Fruit fly (Drosophila melanogaster) whole organism, pupa: ENCODE measurements around the gene GstO3.
A peak's percentile ranks its signal among the peaks of the same experiment; 100 is the strongest.

ENCODE experiments used
- CG10348 ChIP-seq: fragments of 200-800 bp; sonication (Bioruptor generic); IDR thresholded peaks from 2 replicates; pipeline ENCODE4 v1.3.6; 2022; ENCODE audit warnings: missing biosample characterization, missing genetic modification characterization
- CG12605 ChIP-seq: fragments of 200-800 bp; sonication (Bioruptor generic); IDR thresholded peaks from 2 replicates; pipeline ENCODE4 v1.3.6; 2022; ENCODE audit warnings: missing biosample characterization, missing genetic modification characterization
- CG13204 ChIP-seq: fragments of 200-800 bp; sonication (Bioruptor generic); optimal IDR thresholded peaks from 2 replicates; lab custom pipeline; 2018; ENCODE audit warnings: missing biosample characterization, mild to moderate bottlenecking, missing genetic modification characterization, moderate library complexity
- CG14655 ChIP-seq: fragments of 200-800 bp; sonication (Bioruptor generic); optimal IDR thresholded peaks from 3 replicates; lab custom pipeline; 2017; ENCODE audit warnings: mild to moderate bottlenecking, missing biosample characterization, missing genetic modification reagents, missing genetic modification characterization
- CG15710 ChIP-seq: fragments of 200-800 bp; sonication (Bioruptor generic); optimal IDR thresholded peaks from 2 replicates; lab custom pipeline; 2018; ENCODE audit warnings: missing biosample characterization, mild to moderate bottlenecking, missing genetic modification characterization, moderate library complexity
- CG17806 ChIP-seq: fragments of 200-800 bp; sonication (Bioruptor generic); optimal IDR thresholded peaks from 2 replicates; lab custom pipeline; 2018; ENCODE audit warnings: missing biosample characterization, mild to moderate bottlenecking, missing genetic modification characterization, moderate library complexity
- CG32121 ChIP-seq: fragments of 200-800 bp; sonication (Bioruptor generic); IDR thresholded peaks from 2 replicates; pipeline ENCODE4 v1.3.6; 2022; ENCODE audit warnings: missing biosample characterization, missing genetic modification characterization
- CG34367 ChIP-seq: fragments of 200-800 bp; sonication (Bioruptor generic); optimal IDR thresholded peaks from 2 replicates; lab custom pipeline; 2018; ENCODE audit warnings: missing biosample characterization, mild to moderate bottlenecking, missing genetic modification characterization
- CG4496 ChIP-seq: fragments of 200-800 bp; sonication (Bioruptor generic); IDR thresholded peaks from 3 replicates; pipeline ENCODE4 v1.3.6; 2022; ENCODE audit warnings: missing biosample characterization, missing genetic modification characterization
- CG8159 ChIP-seq: fragments of 200-800 bp; sonication (Bioruptor generic); optimal IDR thresholded peaks from 3 replicates; lab custom pipeline; 2018; ENCODE audit warnings: missing biosample characterization, mild to moderate bottlenecking, missing genetic modification characterization, moderate library complexity
- CG8301 ChIP-seq: fragments of 200-800 bp; sonication (Bioruptor generic); optimal IDR thresholded peaks from 2 replicates; lab custom pipeline; 2018; ENCODE audit warnings: missing biosample characterization, mild to moderate bottlenecking, missing genetic modification characterization
- CG9948 ChIP-seq: fragments of 200-800 bp; sonication (Bioruptor generic); optimal IDR thresholded peaks from 2 replicates; lab custom pipeline; 2018; ENCODE audit warnings: missing biosample characterization, mild to moderate bottlenecking, missing genetic modification characterization, moderate library complexity
- D1 ChIP-seq: fragments of 200-800 bp; sonication (Bioruptor generic); optimal IDR thresholded peaks from 2 replicates; lab custom pipeline; 2018; ENCODE audit warnings: missing biosample characterization, mild to moderate bottlenecking, missing genetic modification characterization, moderate library complexity
- EcR ChIP-seq: fragments of 200-800 bp; sonication (Bioruptor generic); optimal IDR thresholded peaks from 3 replicates; lab custom pipeline; 2019; ENCODE audit warnings: missing biosample characterization, missing genetic modification characterization, mild to moderate bottlenecking, moderate library complexity, missing genetic modification reagents
- Ets98B ChIP-seq: fragments of 200-800 bp; sonication (Bioruptor generic); IDR thresholded peaks from 2 replicates; pipeline ENCODE4 v1.3.6; 2022; ENCODE audit warnings: missing biosample characterization, missing genetic modification characterization
- Pif1A ChIP-seq: fragments of 200-800 bp; sonication (Bioruptor generic); optimal IDR thresholded peaks from 3 replicates; lab custom pipeline; 2016; ENCODE audit warnings: missing biosample characterization, missing genetic modification characterization
- Pif1B ChIP-seq: fragments of 200-800 bp; sonication (Bioruptor generic); optimal IDR thresholded peaks from 3 replicates; lab custom pipeline; 2016; ENCODE audit warnings: missing biosample characterization, missing genetic modification characterization
- Snoo ChIP-seq: fragments of 200-800 bp; sonication (Bioruptor generic); optimal IDR thresholded peaks from 3 replicates; lab custom pipeline; 2017; ENCODE audit warnings: missing biosample characterization, mild to moderate bottlenecking, missing genetic modification characterization, inconsistent platforms
- fd96Ca ChIP-seq: fragments of 200-800 bp; sonication (Bioruptor generic); IDR thresholded peaks from 3 replicates; pipeline ENCODE4 v1.3.6; 2022; ENCODE audit warnings: missing biosample characterization, missing genetic modification characterization
- gl ChIP-seq: fragments of 200-800 bp; sonication (Bioruptor generic); optimal IDR thresholded peaks from 2 replicates; lab custom pipeline; 2018; ENCODE audit warnings: missing biosample characterization, mild to moderate bottlenecking, missing genetic modification characterization
- rn ChIP-seq: fragments of 200-800 bp; sonication (Bioruptor generic); IDR thresholded peaks from 2 replicates; pipeline ENCODE4 v1.3.6; 2022; ENCODE audit warnings: missing biosample characterization, missing genetic modification characterization

Gene GstO3

DNA sequence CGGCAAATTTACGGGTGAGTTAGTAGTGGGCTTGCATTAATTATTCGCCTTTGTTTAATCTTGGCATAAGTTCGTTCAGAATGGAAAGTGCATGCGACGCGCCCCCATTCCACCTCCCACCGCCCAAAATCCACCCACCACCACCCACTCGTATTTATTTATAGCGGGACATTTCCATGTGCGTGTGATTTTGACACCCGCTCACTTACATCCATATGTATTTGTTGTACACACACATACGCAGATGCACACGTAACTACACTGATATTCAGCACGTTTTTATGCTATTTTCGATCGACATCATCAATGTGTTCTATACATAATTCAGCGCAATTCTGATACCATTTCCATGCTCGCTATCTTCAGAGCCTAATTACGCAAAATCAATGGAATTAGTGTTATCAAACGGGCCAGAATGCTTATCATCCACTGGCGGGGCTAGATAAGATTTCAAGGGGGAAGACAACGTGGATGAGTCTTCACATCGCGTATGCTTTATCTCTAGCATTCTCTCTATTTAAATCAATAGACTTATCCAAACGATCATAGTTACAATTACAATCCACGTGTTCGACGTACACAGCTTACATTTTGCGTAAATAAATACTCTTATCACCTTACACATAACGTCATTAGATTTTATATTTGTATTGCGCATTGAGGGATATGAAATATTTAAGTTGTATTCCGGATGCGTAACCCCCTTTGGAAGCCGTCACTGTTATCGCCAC is 7.2 kb downstream of the GstO3 start:
- TF ChIP-seq CG8301 (no peak), CG14655 (GFP tag; lab: Kevin White, UChicago) (no peak), D1 (tag; lab: Kevin White, UChicago) (peak; percentile 8)

dm6 chr3L:8527829-8528228 is 9.1 kb downstream of the GstO3 start:
- TF ChIP-seq gl, result no peak

DNA sequence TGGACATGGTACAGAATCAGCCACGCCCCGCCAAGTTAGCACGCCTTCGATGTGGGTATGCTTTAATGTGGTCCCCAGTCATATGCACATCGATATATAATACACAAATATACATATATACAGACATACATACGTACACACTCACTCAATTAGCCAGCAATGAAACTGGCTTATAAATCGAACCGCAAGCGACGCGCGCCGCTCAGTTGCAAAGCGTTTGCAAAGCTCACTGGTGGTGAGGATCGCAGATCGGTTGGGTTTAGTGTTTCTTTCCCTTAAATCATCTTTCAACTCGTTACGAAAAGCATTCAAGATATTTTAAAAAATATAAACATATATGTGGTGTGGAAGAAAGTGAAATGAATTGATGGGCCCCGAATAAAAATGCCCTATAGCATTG is 9.9 kb downstream of the GstO3 start:
- no peak for TF ChIP-seq CG8159
- TF ChIP-seq CG9948, result no peak
- TF ChIP-seq Ets98B, result no peak
- no peak for TF ChIP-seq EcR (GFP tag; lab: Kevin White, UChicago)
- no peak for TF ChIP-seq CG14655 (GFP tag; lab: Kevin White, UChicago)
- TF ChIP-seq CG15710 (tag; lab: Kevin White, UChicago), result no peak
- TF ChIP-seq CG17806 (tag; lab: Kevin White, UChicago), result no peak
- no peak for TF ChIP-seq CG32121 (GFP tag; lab: Robert Waterston, UW)
- no peak for TF ChIP-seq Pif1A (GFP tag; lab: Kevin White, UChicago)
- TF ChIP-seq fd96Ca (GFP tag; lab: Robert Waterston, UW), result no peak
- TF ChIP-seq D1 (tag; lab: Kevin White, UChicago), result no peak
- TF ChIP-seq Snoo (tag; lab: Kevin White, UChicago), result no peak
- TF ChIP-seq CG34367 (tag; lab: Kevin White, UChicago), result no peak
- no peak for TF ChIP-seq CG10348 (GFP tag; lab: Robert Waterston, UW)
- TF ChIP-seq Pif1B, result no peak
- no peak for TF ChIP-seq rn (GFP tag; lab: Robert Waterston, UW)
- no peak for TF ChIP-seq CG8301
- no peak for TF ChIP-seq CG13204 (GFP tag; lab: Kevin White, UChicago)
- no peak for TF ChIP-seq CG12605

- TF ChIP-seq Ets98B (no peak), gl (no peak), CG13204 (GFP tag; lab: Kevin White, UChicago) (no peak), CG8301 (no peak), CG32121 (GFP tag; lab: Robert Waterston, UW) (no peak), fd96Ca (GFP tag; lab: Robert Waterston, UW) (no peak)
- TF ChIP-seq, all 21 proteins: peak for 0
Observed at dm6 chr3L:8529701-8530100, 11.0 kb downstream of the GstO3 start.

DNA sequence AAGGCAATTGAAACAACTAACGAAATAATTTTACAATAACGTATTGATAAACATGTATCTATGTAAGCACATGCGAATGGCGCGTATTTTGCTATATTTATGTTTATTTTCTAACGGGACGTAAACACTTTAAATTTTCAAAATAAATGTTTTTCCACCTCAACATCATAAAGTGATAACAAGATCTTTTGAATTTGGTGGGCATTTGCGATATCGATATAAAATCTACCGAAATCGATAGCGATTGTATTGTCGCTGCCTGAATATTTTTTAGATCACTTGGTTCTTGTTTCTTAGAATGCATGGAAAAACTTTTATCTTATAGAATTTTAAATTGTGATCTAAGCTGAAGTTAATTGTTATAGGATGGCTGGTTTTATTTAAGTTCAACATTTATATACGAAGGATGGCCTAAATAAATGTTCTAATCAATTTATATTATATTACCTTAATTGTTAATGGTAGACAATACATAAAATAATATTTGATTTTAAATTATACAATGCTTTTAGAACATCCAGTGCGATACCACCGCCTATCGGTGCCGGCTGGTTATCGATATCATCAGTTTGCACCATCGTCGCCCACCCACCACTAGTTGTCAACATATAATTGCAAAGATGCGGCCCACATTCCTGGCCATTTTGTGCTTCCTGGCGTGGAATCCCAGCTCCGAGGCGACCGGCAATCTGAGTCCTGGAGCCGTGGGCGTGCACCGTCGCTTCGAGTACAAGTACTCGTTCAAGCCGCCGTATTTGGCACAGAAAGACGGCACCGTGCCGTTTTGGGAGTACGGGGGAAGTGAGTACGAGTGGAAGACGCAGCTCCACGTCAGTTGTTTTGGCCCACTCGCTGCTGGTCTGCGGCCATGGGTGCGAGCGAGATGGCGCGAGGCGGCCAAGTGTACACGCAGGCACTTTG is 16.0 kb downstream of the GstO3 start, which contains the start of gene ergic53:
Gene ergic53 (plus strand): TSS at position 592 of the 921 bp plus-strand sequence.
- TF ChIP-seq CG4496 (GFP tag; lab: Robert Waterston, UW), result 0 out of 3 replicates have a peak, but pooled peaks have one; percentile 14
- no peak for TF ChIP-seq CG13204 (GFP tag; lab: Kevin White, UChicago)
- TF ChIP-seq CG14655 (GFP tag; lab: Kevin White, UChicago), result no peak
- TF ChIP-seq fd96Ca (GFP tag; lab: Robert Waterston, UW), result no peak

DNA sequence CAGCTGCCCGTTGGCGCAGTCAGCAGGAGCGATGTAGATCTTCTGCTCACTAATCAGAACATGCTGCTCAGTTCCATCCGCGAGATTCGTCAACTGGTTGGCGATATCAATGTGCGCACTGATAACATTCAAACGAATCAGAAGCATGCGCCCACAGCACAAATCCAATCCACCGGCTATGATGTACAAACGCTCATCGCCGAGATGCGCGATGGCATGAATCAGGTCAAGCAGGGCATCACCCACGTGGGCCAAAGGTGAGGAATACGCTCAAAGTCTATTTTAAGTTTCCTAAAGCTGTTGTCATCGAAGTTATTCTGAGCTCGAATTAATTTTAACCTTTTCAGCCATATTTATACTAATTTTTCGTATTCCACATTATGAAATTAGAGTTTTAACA is 17.7 kb downstream of the GstO3 start:
- no peak for TF ChIP-seq Ets98B

DNA sequence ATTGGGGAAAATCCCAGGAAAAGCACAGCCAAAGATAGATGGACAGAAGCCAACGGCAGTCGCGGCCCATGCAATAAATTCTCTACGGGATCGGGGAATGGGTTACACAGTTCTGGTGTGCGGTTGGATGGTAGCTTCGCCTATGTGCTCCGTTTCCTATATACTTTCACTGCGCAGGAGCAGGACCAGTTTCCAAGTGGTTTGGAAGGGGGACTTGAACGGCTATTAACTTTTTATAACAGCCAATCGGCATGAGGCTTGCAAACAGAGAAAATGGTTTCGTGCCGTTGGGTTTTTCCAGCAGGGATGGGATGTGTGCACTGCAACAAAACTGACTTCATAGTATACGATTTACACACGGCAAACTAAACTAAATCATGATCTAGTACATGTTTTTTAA is 19.7 kb downstream of the GstO3 start:
- no peak for TF ChIP-seq Pif1B
- no peak for TF ChIP-seq CG8159
- TF ChIP-seq CG17806 (tag; lab: Kevin White, UChicago), result no peak
- TF ChIP-seq CG10348 (GFP tag; lab: Robert Waterston, UW), result no peak

- no peak for TF ChIP-seq CG34367 (tag; lab: Kevin White, UChicago)
- TF ChIP-seq CG14655 (GFP tag; lab: Kevin White, UChicago), result no peak
- TF ChIP-seq CG15710 (tag; lab: Kevin White, UChicago), result no peak
- TF ChIP-seq Ets98B, result no peak
- TF ChIP-seq CG12605, result no peak
- no peak for TF ChIP-seq CG4496 (GFP tag; lab: Robert Waterston, UW)
- TF ChIP-seq Pif1B, result no peak
- no peak for TF ChIP-seq D1 (tag; lab: Kevin White, UChicago)
- no peak for TF ChIP-seq rn (GFP tag; lab: Robert Waterston, UW)
- TF ChIP-seq CG10348 (GFP tag; lab: Robert Waterston, UW), result no peak
Observed at dm6 chr3L:8540509-8540908, 21.8 kb downstream of the GstO3 start.
